Worm (Caenorhabditis elegans) whole organism, late embryonic: ENCODE results near the gene K10C2.12.

Source experiments
- elt-2 ChIP-seq: sonication (generic microtip); optimal IDR thresholded peaks from 2 replicates; lab custom pipeline; 2016; ENCODE audit warnings: missing genetic modification reagents, missing genetic modification characterization, missing compliant biosample characterization
- pag-3 ChIP-seq: sonication (generic microtip); optimal IDR thresholded peaks from 2 replicates; lab custom pipeline; 2016; ENCODE audit warnings: missing compliant biosample characterization, missing genetic modification characterization, borderline replicate concordance
- pqm-1 ChIP-seq: sonication (generic microtip); optimal IDR thresholded peaks from 2 replicates; lab custom pipeline; 2016; ENCODE audit warnings: missing genetic modification characterization, missing compliant biosample characterization

DNA sequence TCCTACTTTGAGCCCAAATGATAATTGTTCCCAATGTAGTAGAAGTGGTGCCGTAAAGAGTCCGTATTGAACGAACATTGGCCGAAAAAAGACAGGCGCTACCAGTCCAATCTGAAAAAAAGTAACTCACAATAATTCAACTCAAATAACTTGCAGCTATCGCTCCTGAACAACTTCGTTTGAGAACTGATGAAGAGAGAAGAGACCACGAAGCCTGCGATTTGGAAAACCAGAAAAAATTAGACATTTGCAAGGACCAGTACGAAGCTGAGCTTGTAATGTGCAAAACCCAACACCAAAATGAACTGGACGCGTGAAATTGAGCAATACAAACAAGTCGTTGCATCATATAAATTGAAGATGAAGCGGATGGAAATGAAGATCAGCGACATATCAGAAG is 46.1 kb downstream of the K10C2.12 start, which contains the start of gene C03B1.1:
- TF ChIP-seq pqm-1 (tag; lab: Kevin White, UChicago) = no peak
- no peak for TF ChIP-seq pag-3 (tag; lab: Kevin White, UChicago)
- TF ChIP-seq elt-2 = no peak
